Worm (Caenorhabditis elegans) whole organism, midembryonic: Measurements from ENCODE around the gene F55C12.19.

Experiments used
- T22C8.4 ChIP-seq: fragments of 200-800 bp; sonication (Bioruptor generic); IDR thresholded peaks from 2 replicates; pipeline ENCODE4 v1.3.6; 2022; ENCODE audit warnings: missing genetic modification characterization, missing compliant biosample characterization
- cog-1 ChIP-seq: sonication (generic microtip); optimal IDR thresholded peaks from 2 replicates; lab custom pipeline; 2016; ENCODE audit warnings: missing genetic modification characterization, missing compliant biosample characterization
- flt-1 ChIP-seq: fragments of 200-800 bp; sonication (Bioruptor generic); IDR thresholded peaks from 2 replicates; pipeline ENCODE4 v1.3.6; 2022; ENCODE audit warnings: missing genetic modification characterization, missing compliant biosample characterization
- klf-2 ChIP-seq: fragments of 200-800 bp; sonication (Bioruptor generic); conservative IDR thresholded peaks from 2 replicates; pipeline ENCODE4 v1.3.6; 2022; ENCODE audit warnings: missing genetic modification reagents, missing genetic modification characterization, missing compliant biosample characterization
- med-1 ChIP-seq: sonication (generic microtip); optimal IDR thresholded peaks from 2 replicates; lab custom pipeline; 2017; ENCODE audit warnings: missing genetic modification characterization, mild to moderate bottlenecking, missing compliant biosample characterization, antibody characterized with exemption, missing genetic modification reagents; ENCODE audit not compliant: insufficient read depth
- ref-1 ChIP-seq: fragments of 200-800 bp; sonication (Bioruptor generic); conservative IDR thresholded peaks from 2 replicates; pipeline ENCODE4 v1.3.6; 2022; ENCODE audit warnings: missing genetic modification reagents, missing genetic modification characterization, missing compliant biosample characterization
- tab-1 ChIP-seq: fragments of 200-800 bp; sonication (Bioruptor generic); IDR thresholded peaks from 2 replicates; pipeline ENCODE4 v1.3.6; 2022; ENCODE audit warnings: missing genetic modification characterization, missing compliant biosample characterization
- ztf-23 ChIP-seq: fragments of 200-800 bp; sonication (Bioruptor generic); IDR thresholded peaks from 2 replicates; pipeline ENCODE4 v1.3.6; 2022; ENCODE audit warnings: missing genetic modification reagents, missing genetic modification characterization, missing compliant biosample characterization
- ztf-29 ChIP-seq: fragments of 200-800 bp; sonication (Bioruptor generic); IDR thresholded peaks from 2 replicates; pipeline ENCODE4 v1.3.6; 2022; ENCODE audit warnings: missing genetic modification reagents, missing genetic modification characterization, missing compliant biosample characterization

F55C12.19 gene

DNA sequence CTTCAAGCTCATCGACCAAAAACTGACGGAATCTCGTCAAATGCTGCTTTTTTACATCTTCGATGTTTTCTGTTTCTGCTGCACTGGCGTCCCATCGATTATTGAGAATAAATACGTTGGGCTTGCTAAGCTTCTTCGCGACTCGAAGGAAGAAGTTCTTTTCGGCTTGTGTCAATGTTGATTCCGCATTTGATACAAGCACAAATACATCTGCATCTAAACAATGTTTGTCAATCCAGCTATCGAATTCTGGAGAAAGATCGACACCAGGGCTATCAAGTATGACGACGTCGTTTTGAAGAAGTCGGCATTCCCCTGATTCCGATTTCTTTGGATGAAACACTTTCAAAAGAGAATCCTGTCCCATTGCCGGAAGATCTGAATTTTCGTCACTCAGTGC, 30.8 kb upstream of the F55C12.19 start:
- TF ChIP-seq cog-1 (tag; lab: Kevin White, UChicago) (no peak), T22C8.4 (no peak), ztf-23 (GFP tag; lab: Robert Waterston, UW) (no peak), med-1 (GFP tag; lab: Kevin White, UChicago) (no peak), ztf-29 (GFP tag; lab: Robert Waterston, UW) (no peak), ref-1 (no peak), klf-2 (no peak), tab-1 (GFP tag; lab: Robert Waterston, UW) (no peak), flt-1 (GFP tag; lab: Robert Waterston, UW) (no peak)

DNA sequence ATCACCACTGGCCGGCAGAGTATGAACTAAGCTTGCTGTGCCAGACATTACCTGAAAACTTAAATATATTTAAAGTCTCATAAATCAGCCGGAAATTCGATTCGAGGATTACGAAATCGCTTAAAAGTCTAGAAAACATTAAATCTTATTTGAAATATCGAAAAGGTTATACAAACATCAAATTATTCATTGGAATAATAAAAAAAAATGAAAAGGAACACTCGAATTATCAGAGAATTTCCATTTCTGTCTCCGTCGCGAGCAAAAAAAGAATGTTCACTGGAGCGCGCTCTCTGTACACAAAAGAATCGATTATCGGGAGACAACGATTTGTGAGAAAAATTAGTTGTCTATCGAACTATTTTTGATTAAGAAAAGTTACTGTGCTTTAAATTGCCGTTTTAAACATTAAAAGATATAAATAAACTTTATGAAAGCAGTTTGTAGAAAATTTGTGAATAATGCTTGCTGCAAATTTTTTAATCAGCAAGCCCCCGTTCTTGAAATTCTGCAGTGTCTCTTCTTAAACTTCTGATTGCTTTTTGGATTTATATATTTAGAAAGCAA, 29.7 kb upstream of the F55C12.19 start, which contains the start of gene fzo-1:
fzo-1 (minus strand) TSS at position 51 of the 567 bp plus-strand sequence.
- TF ChIP-seq ref-1, result no peak
- 0 out of 2 replicates have a peak, but pooled peaks have one; percentile 14 for TF ChIP-seq klf-2
- no peak for TF ChIP-seq flt-1 (GFP tag; lab: Robert Waterston, UW)
- peak; percentile 79; the same call in 1 of the 2 replicates for TF ChIP-seq ztf-23 (GFP tag; lab: Robert Waterston, UW)
- TF ChIP-seq T22C8.4, result no peak
- TF ChIP-seq med-1 (GFP tag; lab: Kevin White, UChicago), result no peak
- TF ChIP-seq cog-1 (tag; lab: Kevin White, UChicago), result peak; percentile 83
- no peak for TF ChIP-seq ztf-29 (GFP tag; lab: Robert Waterston, UW)
- TF ChIP-seq tab-1 (GFP tag; lab: Robert Waterston, UW), result no peak

DNA sequence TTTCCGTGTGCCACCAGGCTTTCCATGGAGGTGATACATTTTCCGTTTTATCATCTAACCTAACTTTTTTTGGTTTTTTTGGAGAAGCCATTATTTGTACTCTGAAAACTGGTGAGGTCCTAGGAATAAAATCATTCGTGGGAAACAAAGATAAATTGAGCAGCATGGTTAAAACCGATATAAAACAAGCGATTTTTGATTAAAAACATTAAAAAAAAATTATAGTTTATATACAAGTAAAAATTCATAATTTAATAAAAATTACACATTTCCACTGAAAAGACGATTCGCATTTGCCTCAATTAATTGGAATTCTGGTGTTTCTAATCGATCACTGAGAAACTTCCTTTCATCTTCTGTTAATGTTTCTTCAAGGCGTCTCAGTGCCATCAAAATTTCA, 27.5 kb upstream of the F55C12.19 start, which contains the start of gene ZK1248.15:
ZK1248.15 (minus strand) TSS at position 101 of the 400 bp plus-strand sequence.
- no peak for TF ChIP-seq ref-1
- no peak for TF ChIP-seq ztf-29 (GFP tag; lab: Robert Waterston, UW)
- no peak for TF ChIP-seq med-1 (GFP tag; lab: Kevin White, UChicago)
- TF ChIP-seq cog-1 (tag; lab: Kevin White, UChicago), result no peak

DNA sequence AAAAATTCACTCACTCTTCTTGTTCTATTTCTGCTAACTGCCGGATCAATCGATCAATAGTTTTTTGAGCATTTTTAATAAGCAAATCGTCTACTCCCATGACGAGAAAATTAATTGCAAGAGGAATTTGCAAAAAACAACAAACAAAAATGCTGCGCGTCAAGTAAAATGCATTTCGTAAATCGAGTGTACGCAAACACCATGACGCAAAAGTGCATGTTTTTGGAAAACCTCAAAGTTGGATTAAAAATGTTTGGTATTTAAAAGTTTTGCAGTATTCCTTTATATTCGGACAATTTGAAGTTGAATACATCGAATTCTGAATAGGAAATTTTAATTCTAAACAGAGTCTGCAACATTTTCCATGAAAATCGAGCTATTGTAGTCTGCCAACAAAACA, 26.7 kb upstream of the F55C12.19 start, which contains the start of gene ZK1248.19:
ZK1248.19 (minus strand) TSS at position 188 of the 400 bp plus-strand sequence.
- TF ChIP-seq med-1 (GFP tag; lab: Kevin White, UChicago), result no peak
- TF ChIP-seq cog-1 (tag; lab: Kevin White, UChicago), result no peak
- no peak for TF ChIP-seq ztf-23 (GFP tag; lab: Robert Waterston, UW)
- TF ChIP-seq tab-1 (GFP tag; lab: Robert Waterston, UW), result no peak
- no peak for TF ChIP-seq ref-1
- TF ChIP-seq klf-2, result no peak
- no peak for TF ChIP-seq T22C8.4
- no peak for TF ChIP-seq flt-1 (GFP tag; lab: Robert Waterston, UW)
- TF ChIP-seq ztf-29 (GFP tag; lab: Robert Waterston, UW), result no peak

DNA sequence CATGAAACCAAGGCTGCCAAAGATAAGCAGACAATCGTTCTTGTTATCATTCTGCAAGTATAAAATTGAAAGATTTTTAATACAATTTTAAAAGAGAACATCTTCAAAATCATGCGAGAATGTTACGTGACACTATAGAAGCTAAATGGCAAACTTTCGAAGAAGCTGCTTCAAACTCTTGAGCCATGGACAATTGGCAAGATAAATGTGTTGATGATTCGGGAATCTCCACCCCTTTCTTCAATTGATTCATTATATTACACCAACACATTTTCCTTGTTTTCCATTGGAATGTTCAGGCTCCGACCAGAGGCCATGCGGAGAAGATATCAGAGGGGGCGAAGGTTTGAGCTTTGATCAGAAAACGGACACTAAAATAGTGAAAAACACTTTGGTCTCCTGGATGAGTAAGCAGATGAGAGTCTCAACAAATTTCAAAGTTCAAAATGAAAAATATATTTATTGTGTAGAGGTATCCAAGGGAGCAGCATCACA, 24.8 kb upstream of the F55C12.19 start, which contains the start of gene lec-5:
lec-5 (minus strand) TSS at position 51 of the 495 bp plus-strand sequence.
- TF ChIP-seq ref-1, result no peak
- TF ChIP-seq ztf-29 (GFP tag; lab: Robert Waterston, UW), result no peak
- no peak for TF ChIP-seq ztf-23 (GFP tag; lab: Robert Waterston, UW)
- TF ChIP-seq med-1 (GFP tag; lab: Kevin White, UChicago), result no peak
- TF ChIP-seq cog-1 (tag; lab: Kevin White, UChicago), result no peak
- no peak for TF ChIP-seq tab-1 (GFP tag; lab: Robert Waterston, UW)
- no peak for TF ChIP-seq flt-1 (GFP tag; lab: Robert Waterston, UW)

DNA sequence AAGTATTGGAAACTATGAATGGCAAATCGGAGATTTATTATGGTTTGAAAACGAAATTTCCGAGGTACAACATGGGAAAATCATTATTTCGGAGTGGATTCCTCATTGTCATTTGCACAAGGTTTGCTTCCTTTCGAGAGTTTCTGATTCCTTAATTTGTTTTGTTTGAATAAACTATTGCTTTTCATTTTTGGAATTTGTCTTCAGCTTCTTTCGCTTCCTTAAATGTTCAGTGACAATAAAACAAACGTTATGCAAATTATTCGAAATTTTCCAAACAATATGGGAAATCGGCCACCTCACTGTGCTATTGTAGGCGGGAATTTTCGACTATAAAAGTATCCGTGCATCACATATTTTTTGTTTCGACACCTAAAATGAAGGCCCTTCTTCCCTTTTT, 24.1 kb upstream of the F55C12.19 start, which contains the start of gene nep-25:
nep-25 (plus strand) TSS at position 375 of the 400 bp plus-strand sequence.
- TF ChIP-seq ztf-23 (GFP tag; lab: Robert Waterston, UW) (no peak), klf-2 (no peak), cog-1 (tag; lab: Kevin White, UChicago) (no peak), ref-1 (no peak), med-1 (GFP tag; lab: Kevin White, UChicago) (no peak), flt-1 (GFP tag; lab: Robert Waterston, UW) (no peak), T22C8.4 (no peak), tab-1 (GFP tag; lab: Robert Waterston, UW) (no peak), ztf-29 (GFP tag; lab: Robert Waterston, UW) (no peak)

DNA sequence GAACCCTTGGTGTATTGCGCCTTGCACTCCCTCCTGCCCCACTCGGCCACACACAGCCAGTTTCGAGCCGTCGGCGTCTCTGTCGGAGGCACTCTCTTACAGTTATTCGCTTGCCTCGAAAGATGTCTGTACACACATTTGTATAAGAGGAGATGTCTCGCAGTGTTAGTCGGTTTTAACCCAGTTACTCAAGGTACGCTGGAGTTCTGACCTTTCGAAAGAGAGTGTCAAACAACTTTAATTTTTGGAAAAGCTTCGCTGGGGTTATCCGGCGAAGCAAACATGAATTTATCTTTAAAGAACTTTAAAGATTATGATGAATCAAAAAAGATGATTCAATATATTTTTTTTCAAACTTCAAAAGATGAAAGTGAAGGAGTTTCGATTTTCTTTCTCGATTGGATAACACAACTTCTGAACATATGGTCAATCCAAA, 21.2 kb upstream of the F55C12.19 start:
- peak; percentile 53; the same call in 1 of the 2 replicates for TF ChIP-seq klf-2
- TF ChIP-seq ref-1, result no peak
- TF ChIP-seq cog-1 (tag; lab: Kevin White, UChicago), result peak; percentile 99
- TF ChIP-seq ztf-23 (GFP tag; lab: Robert Waterston, UW), result peak; percentile 90
- peak; percentile 90 for TF ChIP-seq flt-1 (GFP tag; lab: Robert Waterston, UW)
- peak; percentile 74; the same call in 1 of the 2 replicates for TF ChIP-seq T22C8.4
- TF ChIP-seq med-1 (GFP tag; lab: Kevin White, UChicago), result peak; percentile 34
- peak; percentile 83 for TF ChIP-seq ztf-29 (GFP tag; lab: Robert Waterston, UW)
- TF ChIP-seq tab-1 (GFP tag; lab: Robert Waterston, UW), result peak; percentile 61; the same call in 1 of the 2 replicates

DNA sequence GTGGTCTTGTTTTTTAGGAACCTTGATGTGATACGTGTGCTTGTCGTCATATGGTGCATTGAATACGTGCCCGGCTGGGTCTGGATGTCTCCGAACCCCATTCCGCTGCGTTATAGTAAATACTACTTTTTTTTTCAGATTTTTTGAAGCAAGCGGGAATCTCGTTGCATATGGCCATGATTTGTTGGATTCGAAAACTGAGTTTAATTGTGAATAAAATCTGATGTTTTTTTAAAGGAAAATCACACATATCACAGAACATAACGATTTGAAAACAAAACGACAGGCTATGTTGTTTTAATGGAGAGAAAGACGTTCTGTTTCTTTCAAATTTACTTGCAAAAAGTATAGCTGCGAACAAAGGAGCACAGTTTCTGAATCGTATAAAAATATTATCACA, 20.5 kb upstream of the F55C12.19 start, which contains the start of the genes ZK1248.17 and H41C03.3:
ZK1248.17 (minus strand) TSS at position 101 of the 400 bp plus-strand sequence.
H41C03.3 (plus strand) TSS at position 337 of the 400 bp plus-strand sequence.
- TF ChIP-seq flt-1 (GFP tag; lab: Robert Waterston, UW), result no peak
- no peak for TF ChIP-seq klf-2

DNA sequence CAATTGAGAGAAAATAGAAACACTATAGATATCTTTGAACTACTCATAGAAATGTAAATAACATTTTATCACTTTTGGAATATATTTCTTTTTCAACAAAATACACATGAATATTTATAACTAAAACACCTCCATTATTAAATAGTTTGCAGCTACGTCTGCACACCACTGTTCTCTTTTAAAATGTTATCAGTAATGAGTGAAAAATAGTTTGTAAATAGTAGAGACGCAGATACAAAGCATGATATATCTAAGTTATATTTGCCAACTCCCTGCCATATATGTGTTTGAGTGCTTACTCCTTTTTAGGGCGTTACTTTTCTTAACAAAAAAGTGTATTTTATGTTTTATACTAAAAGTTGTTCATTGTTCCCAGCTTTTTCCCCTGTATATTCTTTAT, 19.8 kb upstream of the F55C12.19 start:
- no peak for TF ChIP-seq cog-1 (tag; lab: Kevin White, UChicago)
- TF ChIP-seq ztf-29 (GFP tag; lab: Robert Waterston, UW), result no peak
- no peak for TF ChIP-seq ref-1
- TF ChIP-seq flt-1 (GFP tag; lab: Robert Waterston, UW), result no peak
- TF ChIP-seq klf-2, result no peak
- TF ChIP-seq T22C8.4, result no peak
- no peak for TF ChIP-seq ztf-23 (GFP tag; lab: Robert Waterston, UW)
- no peak for TF ChIP-seq med-1 (GFP tag; lab: Kevin White, UChicago)
- no peak for TF ChIP-seq tab-1 (GFP tag; lab: Robert Waterston, UW)
